Worm (Caenorhabditis elegans) whole organism, L1 larva: ENCODE results near the gene clec-57.

Source experiments
- C04F5.9 ChIP-seq: sonication (generic microtip); optimal IDR thresholded peaks from 2 replicates; lab custom pipeline; 2016; ENCODE audit warnings: missing genetic modification characterization, missing compliant biosample characterization
- C16A3.4 ChIP-seq: fragments of 150-350 bp; optimal IDR thresholded peaks from 2 replicates; lab custom pipeline; 2014; ENCODE audit warnings: missing biosample characterization, missing genetic modification characterization
- alr-1 ChIP-seq: fragments of 200-800 bp; sonication (Bioruptor generic); optimal IDR thresholded peaks from 2 replicates; lab custom pipeline; 2018; ENCODE audit warnings: borderline replicate concordance, mild to moderate bottlenecking, missing genetic modification characterization, missing compliant biosample characterization
- ama-1 ChIP-seq: fragments of 150-350 bp; optimal IDR thresholded peaks from 2 replicates; lab custom pipeline; 2014
- ceh-88 ChIP-seq: fragments of 200-800 bp; sonication (Bioruptor generic); IDR thresholded peaks from 2 replicates; pipeline ENCODE4 v1.3.6; 2022; ENCODE audit warnings: missing genetic modification characterization, missing compliant biosample characterization
- dpl-1 ChIP-seq, 3 experiments: fragments of 150-350 bp in 2 of 3; sonication (generic microtip) in 1 of 3; optimal IDR thresholded peaks; 2 replicates each; lab custom pipeline; 2014 to 2017; ENCODE audit warnings: missing biosample characterization in 3 of 3, missing genetic modification characterization in 3 of 3, missing genetic modification reagents in 3 of 3
- efl-1 ChIP-seq, 4 experiments: fragments of 150-350 bp; optimal IDR thresholded peaks in 3 of 4; peaks in 1 of 4; 1 replicate in 1 of 4; 2 replicates in 3 of 4; lab custom pipeline; 2014; ENCODE audit warnings: missing biosample characterization in 2 of 4, missing genetic modification characterization in 2 of 4, missing genetic modification reagents in 2 of 4
- elt-2 ChIP-seq: sonication (generic microtip); optimal IDR thresholded peaks from 2 replicates; lab custom pipeline; 2016; ENCODE audit warnings: missing genetic modification characterization, mild to moderate bottlenecking, inconsistent platforms, missing compliant biosample characterization, missing genetic modification reagents
- elt-3 ChIP-seq, 6 experiments: fragments of 150-350 bp in 1 of 6; sonication (generic microtip); optimal IDR thresholded peaks; 2 replicates each; lab custom pipeline; 2017 to 2018; ENCODE audit warnings: missing biosample characterization in 6 of 6, missing genetic modification characterization in 6 of 6, inconsistent platforms in 1 of 6
- fkh-10 ChIP-seq: sonication (generic microtip); optimal IDR thresholded peaks from 2 replicates; lab custom pipeline; 2017; ENCODE audit warnings: missing biosample characterization, missing genetic modification reagents, missing genetic modification characterization
- fkh-8 ChIP-seq: sonication (generic microtip); optimal IDR thresholded peaks from 2 replicates; lab custom pipeline; 2016; ENCODE audit warnings: mild to moderate bottlenecking, missing genetic modification characterization, missing compliant biosample characterization
- hlh-17 ChIP-seq: fragments of 200-800 bp; sonication (Bioruptor generic); optimal IDR thresholded peaks from 2 replicates; lab custom pipeline; 2018; ENCODE audit warnings: missing genetic modification characterization, mild to moderate bottlenecking, missing compliant biosample characterization, moderate library complexity, borderline replicate concordance
- jun-1 ChIP-seq: fragments of 150-350 bp; optimal IDR thresholded peaks from 2 replicates; lab custom pipeline; 2014; ENCODE audit warnings: missing biosample characterization, missing genetic modification reagents, missing genetic modification characterization
- lin-13 ChIP-seq: fragments of 150-350 bp; optimal IDR thresholded peaks from 2 replicates; lab custom pipeline; 2014; ENCODE audit warnings: missing biosample characterization, missing genetic modification reagents, missing genetic modification characterization
- lin-35 ChIP-seq, 2 experiments: fragments of 150-350 bp; optimal IDR thresholded peaks; 2 replicates each; lab custom pipeline; 2014; ENCODE audit warnings: missing biosample characterization in 2 of 2, missing genetic modification characterization in 2 of 2, missing genetic modification reagents in 2 of 2
- lin-39 ChIP-seq: fragments of 150-350 bp; optimal IDR thresholded peaks from 2 replicates; lab custom pipeline; 2014; ENCODE audit warnings: missing biosample characterization, missing genetic modification reagents, missing genetic modification characterization
- lir-3 ChIP-seq: sonication (generic microtip); optimal IDR thresholded peaks from 2 replicates; lab custom pipeline; 2016; ENCODE audit warnings: mild to moderate bottlenecking, missing genetic modification characterization, moderate library complexity, missing compliant biosample characterization; ENCODE audit not compliant: poor library complexity
- lsy-2 ChIP-seq, 2 experiments: fragments of 150-350 bp; optimal IDR thresholded peaks; 2 replicates each; lab custom pipeline; 2014; ENCODE audit warnings: missing biosample characterization in 2 of 2, missing genetic modification characterization in 2 of 2
- mef-2 ChIP-seq: fragments of 150-350 bp; optimal IDR thresholded peaks from 2 replicates; lab custom pipeline; 2014; ENCODE audit warnings: missing biosample characterization, missing genetic modification characterization
- nhr-19 ChIP-seq: fragments of 200-800 bp; sonication (Bioruptor generic); conservative IDR thresholded peaks from 2 replicates; pipeline ENCODE4 v1.3.6; 2022; ENCODE audit warnings: missing genetic modification characterization, missing compliant biosample characterization
- nhr-28 ChIP-seq: fragments of 150-350 bp; optimal IDR thresholded peaks from 2 replicates; lab custom pipeline; 2014; ENCODE audit warnings: missing biosample characterization, missing genetic modification characterization
- nhr-71 ChIP-seq: sonication (generic microtip); optimal IDR thresholded peaks from 2 replicates; lab custom pipeline; 2016; ENCODE audit warnings: mild to moderate bottlenecking, missing genetic modification characterization, moderate library complexity, missing compliant biosample characterization
- nhr-84 ChIP-seq: sonication (generic microtip); optimal IDR thresholded peaks from 2 replicates; lab custom pipeline; 2017; ENCODE audit warnings: missing biosample characterization, missing genetic modification characterization
- nhr-85 ChIP-seq: sonication (generic microtip); peaks from one replicate; lab custom pipeline; 2016; ENCODE audit warnings: missing genetic modification characterization, inconsistent platforms, missing compliant biosample characterization
- pqm-1 ChIP-seq: sonication (generic microtip); optimal IDR thresholded peaks from 3 replicates; lab custom pipeline; 2017; ENCODE audit warnings: missing biosample characterization, missing genetic modification characterization
- snu-23 ChIP-seq: sonication (generic microtip); optimal IDR thresholded peaks from 2 replicates; lab custom pipeline; 2016; ENCODE audit warnings: missing genetic modification characterization, missing compliant biosample characterization
- sox-4 ChIP-seq: sonication (generic microtip); optimal IDR thresholded peaks from 2 replicates; lab custom pipeline; 2016; ENCODE audit warnings: missing genetic modification characterization, missing compliant biosample characterization
- swsn-7 ChIP-seq: sonication (generic microtip); optimal IDR thresholded peaks from 2 replicates; lab custom pipeline; 2016; ENCODE audit warnings: missing genetic modification characterization, missing compliant biosample characterization
- tbx-2 ChIP-seq: sonication (generic microtip); optimal IDR thresholded peaks from 2 replicates; lab custom pipeline; 2016; ENCODE audit warnings: missing genetic modification characterization, missing compliant biosample characterization
- tlp-1 ChIP-seq: fragments of 150-350 bp; optimal IDR thresholded peaks from 2 replicates; lab custom pipeline; 2014; ENCODE audit warnings: missing biosample characterization, missing genetic modification characterization
- unc-130 ChIP-seq: fragments of 150-350 bp; optimal IDR thresholded peaks from 2 replicates; lab custom pipeline; 2017; ENCODE audit warnings: missing biosample characterization, missing genetic modification characterization, inconsistent platforms
- unc-30 ChIP-seq: sonication (generic microtip); optimal IDR thresholded peaks from 2 replicates; lab custom pipeline; 2017; ENCODE audit warnings: missing biosample characterization, missing genetic modification characterization
- unc-86 ChIP-seq: sonication (generic microtip); optimal IDR thresholded peaks from 2 replicates; lab custom pipeline; 2016; ENCODE audit warnings: missing genetic modification characterization, missing compliant biosample characterization
- unc-98 ChIP-seq: fragments of 200-800 bp; sonication (Bioruptor generic); IDR thresholded peaks from 2 replicates; pipeline ENCODE4 v1.3.6; 2022; ENCODE audit warnings: missing genetic modification characterization, missing compliant biosample characterization
- xbp-1 ChIP-seq: sonication (generic microtip); optimal IDR thresholded peaks from 2 replicates; lab custom pipeline; 2016; ENCODE audit warnings: missing genetic modification characterization, missing compliant biosample characterization
- ztf-11 ChIP-seq, 2 experiments: sonication (generic microtip); optimal IDR thresholded peaks; 2 replicates each; lab custom pipeline; 2016 to 2017; ENCODE audit warnings: missing genetic modification characterization in 2 of 2, missing biosample characterization in 1 of 2, missing compliant biosample characterization in 1 of 2

clec-57 gene

DNA sequence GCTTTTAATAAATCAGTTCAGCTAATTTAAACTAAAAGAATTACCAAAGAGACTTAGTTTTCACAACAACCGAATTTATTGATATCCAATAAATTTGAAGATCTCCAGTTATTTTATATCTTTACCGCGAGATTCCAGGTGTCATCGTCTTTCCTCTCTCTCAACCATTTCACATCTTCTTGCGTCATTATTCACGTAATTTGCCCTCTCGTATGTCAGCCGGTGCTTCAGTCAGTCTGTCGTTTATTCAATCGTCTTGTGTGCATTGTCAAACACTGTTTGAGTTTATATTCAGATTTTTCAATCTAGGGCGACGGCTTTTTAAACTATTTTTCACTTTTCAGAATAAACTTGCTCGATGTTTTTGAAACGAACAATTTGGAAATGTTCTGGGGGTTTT lies 31.7 kb upstream of the clec-57 start:
- TF ChIP-seq alr-1, result no peak
- no peak for TF ChIP-seq swsn-7 (tag; lab: Kevin White, UChicago)
- no peak for TF ChIP-seq fkh-10 (GFP tag; lab: Kevin White, UChicago)
- TF ChIP-seq tlp-1, result no peak
- TF ChIP-seq C04F5.9 (tag; lab: Kevin White, UChicago), result no peak
- no peak for TF ChIP-seq elt-3 (tag; optimal IDR thresholded peaks at IDR 0.05; lab: Kevin White, UChicago)
- TF ChIP-seq sox-4, result no peak
- TF ChIP-seq dpl-1 (GFP tag; optimal IDR thresholded peaks at IDR 0.05; lab: Kevin White, UChicago), result no peak
- no peak for TF ChIP-seq lin-39 (tag; lab: Kevin White, UChicago)
- no peak for TF ChIP-seq mef-2 (tag; lab: Kevin White, UChicago)

DNA sequence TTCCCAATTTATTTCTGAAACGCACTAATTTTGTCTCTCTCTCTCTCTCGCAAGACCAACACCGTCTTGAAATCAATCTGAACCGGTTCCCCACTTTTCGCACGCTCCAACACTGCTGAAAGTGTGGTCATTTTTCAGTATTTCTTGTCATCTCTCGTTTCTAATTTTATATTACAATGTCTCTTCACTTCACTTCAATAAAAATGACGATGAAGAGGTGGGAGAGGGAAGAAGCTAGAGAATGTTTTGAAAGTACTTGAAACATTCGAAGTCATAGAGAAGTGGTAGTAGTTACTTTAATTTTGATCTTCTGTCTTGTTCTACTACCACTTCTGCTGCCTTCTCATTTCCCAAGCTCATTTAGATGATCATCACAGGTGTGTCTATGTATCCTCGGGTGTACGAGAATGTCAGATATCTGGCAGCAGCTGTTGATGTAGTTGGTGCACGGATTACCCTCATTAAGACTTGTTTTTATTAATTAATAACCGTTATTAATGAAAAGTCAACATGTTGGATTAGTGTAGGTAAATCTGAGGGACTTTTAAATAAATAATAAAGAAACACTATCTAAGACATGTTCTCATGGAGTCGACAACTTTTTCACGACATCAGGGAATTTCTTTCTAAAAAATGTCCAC lies 30.8 kb upstream of the clec-57 start:
- TF ChIP-seq tbx-2 (tag; lab: Kevin White, UChicago) (peak; percentile 38), ztf-11 (tag; optimal IDR thresholded peaks at IDR 0.05; lab: Kevin White, UChicago) (peak in 1 of 2 experiments; percentile 43), nhr-28 (tag; lab: Kevin White, UChicago) (no peak)

DNA sequence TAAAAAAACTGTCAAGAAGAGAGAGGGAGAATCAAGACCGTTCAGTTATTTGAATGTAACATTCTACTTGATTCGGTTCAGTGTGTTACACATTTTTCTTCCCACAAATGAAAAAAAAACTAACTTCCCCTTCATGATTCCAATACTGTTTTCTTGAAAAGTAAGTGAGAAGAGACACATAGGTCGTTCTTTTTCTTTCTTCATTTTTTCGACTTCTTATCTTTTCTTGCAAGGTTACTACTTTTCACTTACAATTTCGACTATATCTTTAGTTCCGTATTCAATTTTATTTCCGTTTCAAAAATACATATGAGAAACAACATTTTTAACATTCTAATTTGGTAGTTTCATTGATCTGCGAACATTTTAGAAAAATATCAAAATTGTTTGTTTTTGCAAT lies 29.8 kb upstream of the clec-57 start:
- TF ChIP-seq fkh-8 (tag; lab: Kevin White, UChicago) (no peak), elt-3 (tag; optimal IDR thresholded peaks at IDR 0.05; lab: Kevin White, UChicago) (peak in 1 of 6 experiments; percentile 8)

DNA sequence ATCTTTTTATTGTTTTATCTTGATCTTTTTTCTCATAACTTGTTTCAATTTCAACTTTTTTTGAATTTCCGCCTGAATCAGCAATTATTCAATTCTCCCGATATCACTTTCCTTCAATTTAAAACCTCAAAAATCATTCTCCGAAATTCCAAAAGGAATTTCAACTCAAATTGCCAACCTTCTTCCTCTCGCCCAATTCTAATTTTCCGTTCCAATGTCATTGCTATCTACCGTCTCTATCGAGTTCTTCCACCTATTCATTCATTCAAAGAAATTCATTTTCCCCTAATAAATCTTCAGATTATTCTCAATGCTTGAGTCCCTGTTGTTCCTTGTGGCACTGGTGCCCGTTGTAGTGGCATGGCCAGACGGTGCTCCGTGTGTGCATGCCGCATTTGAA lies 28.2 kb upstream of the clec-57 start, which contains the start of gene F23B12.4:
TSS of gene F23B12.4 (plus strand) at position 301 of the 400 bp plus-strand sequence.
- TF ChIP-seq tlp-1 (no peak), C16A3.4 (no peak), efl-1 (optimal IDR thresholded peaks at IDR 0.05; lab: Kevin White, UChicago) (no peak), efl-1 (GFP tag; optimal IDR thresholded peaks at IDR 0.05 in 1 of 2; lab: Kevin White, UChicago) (peak in 1 of 2 experiments; percentile 36)

ce11 chrV:14446453-14446852 lies 22.6 kb upstream of the clec-57 start:
- no peak for TF ChIP-seq nhr-84 (tag; lab: Kevin White, UChicago)
- no peak for TF ChIP-seq unc-86 (tag; lab: Kevin White, UChicago)
- TF ChIP-seq nhr-19 (GFP tag; lab: Robert Waterston, UW), result no peak
- TF ChIP-seq unc-130 (tag; lab: Kevin White, UChicago), result no peak
- TF ChIP-seq nhr-85 (tag; lab: Kevin White, UChicago), result no peak
- no peak for TF ChIP-seq lir-3 (tag; lab: Kevin White, UChicago)
- no peak for TF ChIP-seq hlh-17 (GFP tag; lab: Kevin White, UChicago)
- TF ChIP-seq pqm-1 (tag; lab: Kevin White, UChicago), result no peak

DNA sequence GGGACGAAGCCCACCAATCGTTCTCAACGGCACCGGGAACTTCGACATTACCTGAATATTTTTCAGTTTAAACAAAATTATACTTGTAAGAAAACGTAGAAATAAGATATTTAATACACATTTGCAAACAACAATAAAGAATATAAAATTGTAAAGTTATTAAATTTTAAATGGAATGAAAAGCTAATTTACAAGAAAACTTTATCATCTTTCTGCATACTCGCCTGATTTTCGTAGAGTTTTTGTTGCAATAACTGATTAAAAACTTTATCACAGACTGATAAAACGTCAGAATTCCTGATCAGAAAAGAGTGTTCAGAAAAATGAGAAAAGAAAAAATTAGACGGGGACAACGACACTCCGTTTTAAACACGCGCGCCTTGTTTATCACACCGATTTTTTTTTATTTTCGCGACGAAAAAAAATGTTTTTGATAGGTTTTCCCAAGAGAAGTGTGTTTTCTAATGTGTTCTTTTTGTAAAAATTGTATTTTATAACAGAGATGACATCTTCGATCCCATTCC lies 21.7 kb upstream of the clec-57 start, which contains the start of the genes dlat-1 and fntb-1:
TSS of gene dlat-1 (minus strand) at position 51 of the 524 bp plus-strand sequence.
TSS of gene fntb-1 (plus strand) at position 412 of the 524 bp plus-strand sequence.
- TF ChIP-seq elt-3 (tag; optimal IDR thresholded peaks at IDR 0.05; lab: Kevin White, UChicago), result peak in 1 of 6 experiments; percentile 9
- peak; percentile 12 to 25 for TF ChIP-seq efl-1 (optimal IDR thresholded peaks at IDR 0.05; lab: Kevin White, UChicago)
- peak; percentile 20 to 90 for TF ChIP-seq efl-1 (GFP tag; optimal IDR thresholded peaks at IDR 0.05 in 1 of 2; lab: Kevin White, UChicago)
- TF ChIP-seq lin-35 (GFP tag; optimal IDR thresholded peaks at IDR 0.05; lab: Kevin White, UChicago), result peak in 1 of 2 experiments; percentile 29
- peak; percentile 70 for TF ChIP-seq elt-2 (tag; lab: Kevin White, UChicago)
- no peak for TF ChIP-seq unc-98 (GFP tag; lab: Robert Waterston, UW)
- TF ChIP-seq lsy-2 (tag; optimal IDR thresholded peaks at IDR 0.05; lab: Kevin White, UChicago), result peak in 1 of 2 experiments; percentile 27
- no peak for TF ChIP-seq ceh-88 (GFP tag; lab: Robert Waterston, UW)
- peak; percentile 29 for TF ChIP-seq nhr-71 (tag; lab: Kevin White, UChicago)
- TF ChIP-seq snu-23 (GFP tag; lab: Kevin White, UChicago), result peak; percentile 18
- no peak for TF ChIP-seq unc-30 (tag; lab: Kevin White, UChicago)
- TF ChIP-seq jun-1 (tag; lab: Kevin White, UChicago), result no peak
- peak in 2 of 3 experiments; percentile 4 to 32 for TF ChIP-seq dpl-1 (GFP tag; optimal IDR thresholded peaks at IDR 0.05; lab: Kevin White, UChicago)
- TF ChIP-seq pqm-1 (tag; lab: Kevin White, UChicago), result peak; percentile 13
- TF ChIP-seq lin-13 (GFP tag; lab: Kevin White, UChicago), result no peak
- TF ChIP-seq ama-1, result peak; percentile 31
- no peak for TF ChIP-seq xbp-1 (tag; lab: Kevin White, UChicago)
